Fruit fly (Drosophila melanogaster): ENCODE measurements around the gene Crg-1.

Crg-1 gene

DNA sequence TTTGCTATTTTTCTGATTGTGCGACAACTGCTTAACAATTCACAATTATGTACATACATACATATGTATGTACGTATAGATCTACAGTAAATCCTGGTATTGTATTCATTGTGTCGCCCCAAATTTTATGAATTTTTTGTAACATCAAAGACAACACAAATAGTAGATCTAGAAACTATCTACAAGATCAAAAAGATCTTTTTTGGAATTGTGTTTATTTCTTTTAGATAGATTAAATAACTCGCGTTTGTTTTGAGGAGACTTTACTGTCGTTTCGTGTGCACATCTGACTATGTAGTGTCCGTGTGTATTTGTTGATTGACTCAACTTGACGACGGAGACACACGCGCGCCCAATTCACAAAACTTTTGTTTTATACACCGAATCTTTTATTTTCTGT, 18.7 kb upstream of the Crg-1 start:
- peak; percentile 100 for TF ChIP-seq bab1 (GFP tag; optimal IDR thresholded peaks at IDR 0.05)
- peak; percentile 75 for TF ChIP-seq Clk (GFP tag; optimal IDR thresholded peaks at IDR 0.05)
- peak; percentile 95 for TF ChIP-seq CG1620 (GFP tag; optimal IDR thresholded peaks at IDR 0.05)
- TF ChIP-seq CG11617 (GFP tag; optimal IDR thresholded peaks at IDR 0.05): peak; percentile 93
- TF ChIP-seq ovo (GFP tag; optimal IDR thresholded peaks at IDR 0.05): peak; percentile 81
- peak; percentile 74 for TF ChIP-seq toe (GFP tag; optimal IDR thresholded peaks at IDR 0.05)
- peak; percentile 93 for TF ChIP-seq Crg-1 (GFP tag; optimal IDR thresholded peaks at IDR 0.05)
- TF ChIP-seq CG12768 (GFP tag; optimal IDR thresholded peaks at IDR 0.05): peak; percentile 81
- peak; percentile 87 for TF ChIP-seq pad (GFP tag; optimal IDR thresholded peaks at IDR 0.05)
- peak; percentile 83 for TF ChIP-seq Mnt (GFP tag; optimal IDR thresholded peaks at IDR 0.05)
- peak; percentile 88 for TF ChIP-seq CG7045 (GFP tag; optimal IDR thresholded peaks at IDR 0.05)
- TF ChIP-seq CG5204 (GFP tag; optimal IDR thresholded peaks at IDR 0.05): peak; percentile 84
- TF ChIP-seq cic (GFP tag; optimal IDR thresholded peaks at IDR 0.05): peak; percentile 65
- peak; percentile 95 for TF ChIP-seq CG14711 (tag; optimal IDR thresholded peaks at IDR 0.05)
- peak; percentile 91 for TF ChIP-seq Hr96 (GFP tag; optimal IDR thresholded peaks at IDR 0.05)
- TF ChIP-seq tj (GFP tag; optimal IDR thresholded peaks at IDR 0.05): peak; percentile 84
- no peak for TF ChIP-seq cnc (optimal IDR thresholded peaks at IDR 0.05)
- TF ChIP-seq CG33017 (tag; optimal IDR thresholded peaks at IDR 0.05): peak; percentile 93
- TF ChIP-seq CG7101 (tag; optimal IDR thresholded peaks at IDR 0.05): peak; percentile 99
- TF ChIP-seq kay (GFP tag; ENCODE audit: borderline replicate concordance): peak; percentile 89

DNA sequence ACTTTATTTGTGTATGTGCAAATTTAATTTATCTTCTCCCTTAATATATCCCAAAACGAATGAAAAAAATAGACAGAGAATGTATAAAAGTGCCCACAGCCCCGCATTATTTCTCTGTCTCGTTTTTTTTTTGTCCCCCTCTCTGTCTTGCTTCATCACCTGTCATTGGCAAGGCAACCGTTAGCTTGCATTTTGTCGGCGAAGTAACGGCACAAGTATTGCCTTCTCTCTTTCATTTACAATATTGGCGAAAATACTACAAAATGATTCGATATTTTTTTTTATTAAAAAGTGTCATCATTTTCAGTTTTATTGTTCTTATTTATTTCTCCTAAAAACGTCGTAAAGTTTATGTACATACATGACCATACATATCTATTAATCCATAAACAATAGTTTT, 17.9 kb upstream of the Crg-1 start:
- peak; percentile 75 for TF ChIP-seq pad (GFP tag; optimal IDR thresholded peaks at IDR 0.05)
- TF ChIP-seq CG14711 (tag; optimal IDR thresholded peaks at IDR 0.05): no peak
- TF ChIP-seq CG7101 (tag; optimal IDR thresholded peaks at IDR 0.05): no peak
- TF ChIP-seq ovo (GFP tag; optimal IDR thresholded peaks at IDR 0.05): peak; percentile 98
- no peak for TF ChIP-seq Clk (GFP tag; optimal IDR thresholded peaks at IDR 0.05)
- TF ChIP-seq Hr96 (GFP tag; optimal IDR thresholded peaks at IDR 0.05): no peak
- TF ChIP-seq Crg-1 (GFP tag; optimal IDR thresholded peaks at IDR 0.05): no peak
- no peak for TF ChIP-seq CG33017 (tag; optimal IDR thresholded peaks at IDR 0.05)
- no peak for TF ChIP-seq CG12768 (GFP tag; optimal IDR thresholded peaks at IDR 0.05)
- TF ChIP-seq toe (GFP tag; optimal IDR thresholded peaks at IDR 0.05): no peak

DNA sequence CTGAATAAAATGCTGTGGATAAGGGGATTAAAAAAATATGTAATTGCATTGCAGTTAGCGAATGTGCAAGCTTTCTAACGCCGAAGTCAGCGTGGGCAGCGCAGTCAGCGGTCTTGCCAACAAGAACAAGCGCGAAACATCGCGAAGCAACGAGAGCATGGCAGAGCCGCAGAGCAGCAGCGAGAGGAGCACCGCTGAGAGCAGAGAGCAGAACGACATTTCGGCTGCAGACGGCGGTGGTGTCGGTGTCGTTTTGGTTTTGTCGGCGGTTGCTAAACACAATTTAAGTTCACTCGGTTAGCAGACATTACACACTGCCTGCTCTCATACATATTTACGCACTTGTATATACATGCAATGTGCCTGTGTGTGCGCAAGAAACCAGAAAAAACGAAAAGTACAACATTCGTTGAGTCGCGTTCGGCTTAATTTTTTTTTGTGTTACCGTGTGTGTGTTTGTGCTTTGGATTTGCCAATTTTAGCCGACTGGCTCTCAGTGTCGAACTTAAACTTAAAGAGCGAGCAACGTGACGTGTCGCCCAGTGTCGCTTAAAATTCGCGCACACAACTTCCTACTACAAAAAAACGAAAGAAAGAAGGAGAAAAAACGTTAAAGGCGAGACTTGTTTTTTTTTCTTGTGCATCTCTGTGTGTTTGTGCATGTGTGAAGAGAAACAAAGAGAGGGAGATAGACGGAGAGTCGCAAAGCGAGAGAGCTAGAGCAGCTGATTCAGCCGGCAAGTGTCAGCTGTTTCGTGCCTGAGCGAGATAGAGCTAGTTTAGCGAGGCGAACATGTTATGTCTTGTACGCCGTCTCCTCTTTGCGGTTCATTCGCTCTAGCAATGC, 17.0 kb upstream of the Crg-1 start:
- peak; percentile 79 for TF ChIP-seq CG11617 (GFP tag; optimal IDR thresholded peaks at IDR 0.05)
- peak; percentile 28 for TF ChIP-seq pad (GFP tag; optimal IDR thresholded peaks at IDR 0.05)
- TF ChIP-seq Crg-1 (GFP tag; optimal IDR thresholded peaks at IDR 0.05): no peak
- no peak for TF ChIP-seq CG1620 (GFP tag; optimal IDR thresholded peaks at IDR 0.05)
- TF ChIP-seq tj (GFP tag; optimal IDR thresholded peaks at IDR 0.05): peak; percentile 54
- peak; percentile 62 for TF ChIP-seq Hr96 (GFP tag; optimal IDR thresholded peaks at IDR 0.05)
- no peak for TF ChIP-seq toe (GFP tag; optimal IDR thresholded peaks at IDR 0.05)
- no peak for TF ChIP-seq CG14711 (tag; optimal IDR thresholded peaks at IDR 0.05)
- TF ChIP-seq CG5204 (GFP tag; optimal IDR thresholded peaks at IDR 0.05): peak; percentile 3
- peak; percentile 60 for TF ChIP-seq Mnt (GFP tag; optimal IDR thresholded peaks at IDR 0.05)
- no peak for TF ChIP-seq cnc (optimal IDR thresholded peaks at IDR 0.05)
- peak; percentile 36 for TF ChIP-seq CG7045 (GFP tag; optimal IDR thresholded peaks at IDR 0.05)
- peak; percentile 81 for TF ChIP-seq cic (GFP tag; optimal IDR thresholded peaks at IDR 0.05)
- TF ChIP-seq kay (GFP tag; ENCODE audit: borderline replicate concordance): peak; percentile 83
- peak; percentile 60 for TF ChIP-seq CG33017 (tag; optimal IDR thresholded peaks at IDR 0.05)
- peak; percentile 76 for TF ChIP-seq CG12768 (GFP tag; optimal IDR thresholded peaks at IDR 0.05)
- TF ChIP-seq Clk (GFP tag; optimal IDR thresholded peaks at IDR 0.05): no peak
- TF ChIP-seq CG7101 (tag; optimal IDR thresholded peaks at IDR 0.05): peak; percentile 56
- TF ChIP-seq ovo (GFP tag; optimal IDR thresholded peaks at IDR 0.05): peak; percentile 74
- peak; percentile 38 for TF ChIP-seq bab1 (GFP tag; optimal IDR thresholded peaks at IDR 0.05)

DNA sequence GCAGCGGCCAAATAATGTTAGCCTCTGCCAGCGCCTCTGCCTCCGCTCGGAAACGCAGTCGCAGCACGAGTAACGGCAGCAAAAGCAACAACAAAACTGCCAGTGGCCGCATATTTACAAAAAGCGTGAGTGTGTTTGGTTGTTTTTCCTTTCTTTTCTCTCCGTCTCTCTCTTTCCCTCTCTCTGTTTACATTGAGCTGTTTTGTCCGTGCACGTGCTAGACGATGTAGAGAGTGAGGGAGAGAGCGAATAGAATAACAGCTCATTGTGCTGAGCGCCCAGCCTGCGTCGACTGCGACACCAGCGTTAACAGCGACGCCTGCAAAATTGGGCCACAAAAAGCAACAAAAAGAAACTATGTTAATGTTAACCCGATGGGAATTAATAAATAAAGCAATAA, 15.8 kb upstream of the Crg-1 start:
- TF ChIP-seq CG14711 (tag; optimal IDR thresholded peaks at IDR 0.05) (peak; percentile 46), CG11617 (GFP tag; optimal IDR thresholded peaks at IDR 0.05) (peak; percentile 70), CG7101 (tag; optimal IDR thresholded peaks at IDR 0.05) (peak; percentile 77), Hr96 (GFP tag; optimal IDR thresholded peaks at IDR 0.05) (no peak), CG1620 (GFP tag; optimal IDR thresholded peaks at IDR 0.05) (peak; percentile 61), cic (GFP tag; optimal IDR thresholded peaks at IDR 0.05) (peak; percentile 91), Clk (GFP tag; optimal IDR thresholded peaks at IDR 0.05) (peak; percentile 61), cnc (optimal IDR thresholded peaks at IDR 0.05) (no peak), CG12768 (GFP tag; optimal IDR thresholded peaks at IDR 0.05) (peak; percentile 60), toe (GFP tag; optimal IDR thresholded peaks at IDR 0.05) (no peak), CG7045 (GFP tag; optimal IDR thresholded peaks at IDR 0.05) (peak; percentile 51), Mnt (GFP tag; optimal IDR thresholded peaks at IDR 0.05) (peak; percentile 99), ovo (GFP tag; optimal IDR thresholded peaks at IDR 0.05) (peak; percentile 92), CG5204 (GFP tag; optimal IDR thresholded peaks at IDR 0.05) (no peak), pad (GFP tag; optimal IDR thresholded peaks at IDR 0.05) (peak; percentile 72), Crg-1 (GFP tag; optimal IDR thresholded peaks at IDR 0.05) (peak; percentile 74), CG33017 (tag; optimal IDR thresholded peaks at IDR 0.05) (peak; percentile 68), tj (GFP tag; optimal IDR thresholded peaks at IDR 0.05) (peak; percentile 94), bab1 (GFP tag; optimal IDR thresholded peaks at IDR 0.05) (peak; percentile 80), kay (GFP tag; ENCODE audit: borderline replicate concordance) (peak; percentile 98)

DNA sequence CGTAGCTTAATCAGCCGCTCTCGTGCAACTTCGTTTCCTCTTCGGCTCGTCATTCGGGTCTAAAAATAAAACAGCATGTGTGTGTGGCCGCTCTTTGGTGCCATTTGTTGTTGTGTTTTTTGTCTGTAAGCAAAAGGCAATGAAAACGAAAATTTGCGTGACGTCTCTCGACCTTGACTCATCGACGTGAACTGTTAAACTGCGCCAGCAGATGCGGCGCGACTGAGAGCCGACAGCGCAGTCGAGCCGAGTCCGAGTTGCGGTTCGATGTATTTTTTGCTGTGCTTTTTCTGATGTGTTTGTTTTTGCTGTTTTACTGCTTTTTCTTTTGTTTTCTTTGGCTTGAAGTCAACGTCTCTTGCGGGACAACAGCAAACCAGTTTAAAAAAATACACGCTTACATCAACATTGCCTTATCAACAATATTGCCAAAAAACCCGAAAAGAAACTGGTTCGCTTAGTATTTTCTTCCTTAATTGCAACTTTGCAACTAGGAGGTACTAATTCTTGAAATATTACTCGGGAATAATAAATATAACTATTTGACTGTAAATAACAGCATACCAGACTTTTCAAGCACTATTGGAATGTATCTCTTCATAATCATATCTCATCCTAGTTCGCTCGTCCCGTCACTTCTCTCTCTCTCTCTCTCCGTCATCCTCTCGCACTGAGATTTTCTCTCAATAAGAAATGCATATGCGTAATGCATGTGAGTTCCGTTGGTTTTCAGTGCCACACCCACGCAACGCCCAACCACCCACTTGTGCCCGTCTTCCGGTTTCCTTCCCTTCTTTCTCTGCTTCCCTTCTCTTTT, 14.7 kb upstream of the Crg-1 start:
- peak; percentile 52 for TF ChIP-seq CG12768 (GFP tag; optimal IDR thresholded peaks at IDR 0.05)
- peak; percentile 81 for TF ChIP-seq cic (GFP tag; optimal IDR thresholded peaks at IDR 0.05)
- TF ChIP-seq CG7101 (tag; optimal IDR thresholded peaks at IDR 0.05): peak; percentile 48
- peak; percentile 92 for TF ChIP-seq kay (GFP tag; ENCODE audit: borderline replicate concordance)
- no peak for TF ChIP-seq CG5204 (GFP tag; optimal IDR thresholded peaks at IDR 0.05)
- no peak for TF ChIP-seq Crg-1 (GFP tag; optimal IDR thresholded peaks at IDR 0.05)
- TF ChIP-seq tj (GFP tag; optimal IDR thresholded peaks at IDR 0.05): peak; percentile 96
- peak; percentile 26 for TF ChIP-seq ovo (GFP tag; optimal IDR thresholded peaks at IDR 0.05)
- TF ChIP-seq cnc (optimal IDR thresholded peaks at IDR 0.05): no peak
- TF ChIP-seq Mnt (GFP tag; optimal IDR thresholded peaks at IDR 0.05): peak; percentile 76
- TF ChIP-seq toe (GFP tag; optimal IDR thresholded peaks at IDR 0.05): no peak
- peak; percentile 55 for TF ChIP-seq bab1 (GFP tag; optimal IDR thresholded peaks at IDR 0.05)
- TF ChIP-seq CG11617 (GFP tag; optimal IDR thresholded peaks at IDR 0.05): peak; percentile 14
